Fruit fly (Drosophila melanogaster): ENCODE data around the gene Gr22f.

dm6 chr2L:1794817-1795216, 38.6 kb upstream of the Gr22f start, which contains the start of gene Gr22a:
- TF ChIP-seq toe (GFP tag; optimal IDR thresholded peaks at IDR 0.05) (no peak), Hr96 (GFP tag; optimal IDR thresholded peaks at IDR 0.05) (no peak), tj (GFP tag; optimal IDR thresholded peaks at IDR 0.05) (no peak), CG33017 (tag; optimal IDR thresholded peaks at IDR 0.05) (no peak), ovo (GFP tag; optimal IDR thresholded peaks at IDR 0.05) (no peak), pad (GFP tag; optimal IDR thresholded peaks at IDR 0.05) (no peak), CG14711 (tag; optimal IDR thresholded peaks at IDR 0.05) (no peak), cic (GFP tag; optimal IDR thresholded peaks at IDR 0.05) (no peak)

All from whole organism, adult.